Fruit fly (Drosophila melanogaster) whole organism, embryonic: ENCODE measurements around the gene CG43093.
A peak's percentile ranks its signal among the peaks of the same experiment; 100 is the strongest.

ENCODE experiments used
- Bgb ChIP-seq: fragments of 200-800 bp; sonication (Bioruptor generic); IDR thresholded peaks from 2 replicates; pipeline ENCODE4 v1.3.6; 2022; ENCODE audit warnings: missing biosample characterization, missing genetic modification characterization; ENCODE audit not compliant: partially characterized antibody
- Bteb2 ChIP-seq: fragments of 200-800 bp; sonication (Bioruptor generic); optimal IDR thresholded peaks from 2 replicates; lab custom pipeline; 2016; ENCODE audit warnings: missing biosample characterization, missing genetic modification characterization
- CG10543 ChIP-seq: fragments of 200-800 bp; sonication (Bioruptor generic); optimal IDR thresholded peaks from 3 replicates; lab custom pipeline; 2017; ENCODE audit warnings: missing biosample characterization, mild to moderate bottlenecking, missing genetic modification characterization, moderate library complexity
- CG10979 ChIP-seq: fragments of 200-800 bp; sonication (Bioruptor generic); optimal IDR thresholded peaks from 2 replicates; lab custom pipeline; 2018; ENCODE audit warnings: missing biosample characterization, mild to moderate bottlenecking, missing genetic modification characterization, moderate library complexity
- CG12744 ChIP-seq: fragments of 200-800 bp; sonication (Bioruptor generic); optimal IDR thresholded peaks from 2 replicates; lab custom pipeline; 2016; ENCODE audit warnings: missing biosample characterization, missing genetic modification characterization
- CG14710 ChIP-seq: fragments of 200-800 bp; sonication (Bioruptor generic); optimal IDR thresholded peaks from 3 replicates; lab custom pipeline; 2019; ENCODE audit warnings: missing biosample characterization, mild to moderate bottlenecking, missing genetic modification characterization, moderate library complexity
- CG17361 ChIP-seq: fragments of 200-800 bp; sonication (Bioruptor generic); IDR thresholded peaks from 3 replicates; pipeline ENCODE4 v1.3.6; 2022; ENCODE audit warnings: missing biosample characterization, missing genetic modification characterization
- CG2129 ChIP-seq: fragments of 200-800 bp; sonication (Bioruptor generic); IDR thresholded peaks from 2 replicates; pipeline ENCODE4 v1.3.6; 2022; ENCODE audit warnings: missing biosample characterization, missing genetic modification characterization; ENCODE audit not compliant: partially characterized antibody
- CG2678 ChIP-seq: fragments of 200-800 bp; sonication (Bioruptor generic); optimal IDR thresholded peaks from 3 replicates; lab custom pipeline; 2019; ENCODE audit warnings: missing biosample characterization, mild to moderate bottlenecking, missing genetic modification characterization, moderate library complexity
- CG2712 ChIP-seq: fragments of 200-800 bp; optimal IDR thresholded peaks from 3 replicates; lab custom pipeline; 2019; ENCODE audit warnings: missing biosample characterization, mild to moderate bottlenecking, missing genetic modification characterization, moderate library complexity
- CG32532 ChIP-seq: fragments of 200-800 bp; sonication (Bioruptor generic); IDR thresholded peaks from 2 replicates; pipeline ENCODE4 v1.3.6; 2022; ENCODE audit warnings: missing biosample characterization, missing genetic modification characterization
- CG3281 ChIP-seq: fragments of 200-800 bp; sonication (Bioruptor generic); optimal IDR thresholded peaks from 3 replicates; lab custom pipeline; 2017; ENCODE audit warnings: missing biosample characterization, mild to moderate bottlenecking, missing genetic modification characterization
- CG34376 ChIP-seq: fragments of 200-800 bp; sonication (Bioruptor generic); optimal IDR thresholded peaks from 2 replicates; lab custom pipeline; 2018; ENCODE audit warnings: missing biosample characterization, mild to moderate bottlenecking, missing genetic modification characterization
- CG7963 ChIP-seq: fragments of 200-800 bp; sonication (Bioruptor generic); IDR thresholded peaks from 3 replicates; pipeline ENCODE4 v1.3.6; 2022; ENCODE audit warnings: missing biosample characterization, missing genetic modification characterization; ENCODE audit not compliant: partially characterized antibody
- CG8290 ChIP-seq, 3 experiments: fragments of 200-800 bp; sonication (Bioruptor generic); optimal IDR thresholded peaks; 2 replicates each; lab custom pipeline; 2016 to 2019; ENCODE audit warnings: missing biosample characterization in 3 of 3, missing genetic modification characterization in 3 of 3, mild to moderate bottlenecking in 2 of 3, moderate library complexity in 1 of 3
- CG8478 ChIP-seq: fragments of >200 bp; optimal IDR thresholded peaks from 2 replicates; lab custom pipeline; 2018
- CG9932 ChIP-seq: fragments of 200-800 bp; sonication (Bioruptor generic); IDR thresholded peaks from 2 replicates; pipeline ENCODE4 v1.3.6; 2022; ENCODE audit warnings: missing biosample characterization, missing genetic modification characterization
- CHES-1-like ChIP-seq: fragments of 200-800 bp; sonication (Bioruptor generic); optimal IDR thresholded peaks from 2 replicates; lab custom pipeline; 2016; ENCODE audit warnings: missing biosample characterization, missing genetic modification characterization
- Eip74EF ChIP-seq, 2 experiments: fragments of 200-800 bp in 1 of 2; fragments of >200 bp in 1 of 2; sonication (Bioruptor generic) in 1 of 2; optimal IDR thresholded peaks; 2 replicates each; lab custom pipeline; 2017 to 2019; ENCODE audit warnings: missing biosample characterization in 2 of 2, missing genetic modification characterization in 2 of 2, mild to moderate bottlenecking in 1 of 2, moderate library complexity in 1 of 2
- HLH4C ChIP-seq: fragments of 200-800 bp; sonication (Bioruptor generic); IDR thresholded peaks from 3 replicates; pipeline ENCODE4 v1.3.6; 2022; ENCODE audit warnings: missing biosample characterization, missing genetic modification characterization; ENCODE audit not compliant: partially characterized antibody
- Kr ChIP-seq: fragments of 200-800 bp; sonication (Bioruptor generic); optimal IDR thresholded peaks from 2 replicates; lab custom pipeline; 2017; ENCODE audit warnings: missing biosample characterization, mild to moderate bottlenecking, missing genetic modification characterization
- NC2α ChIP-seq: fragments of 200-800 bp; sonication (Bioruptor generic); optimal IDR thresholded peaks from 2 replicates; lab custom pipeline; 2016; ENCODE audit warnings: missing biosample characterization, missing genetic modification characterization
- Opbp ChIP-seq: fragments of 200-800 bp; sonication (Bioruptor generic); IDR thresholded peaks from 3 replicates; pipeline ENCODE4 v1.3.6; 2022; ENCODE audit warnings: missing biosample characterization, missing genetic modification characterization; ENCODE audit not compliant: partially characterized antibody
- Pdp1 ChIP-seq, 2 experiments: fragments of 200-800 bp; sonication (Bioruptor generic); optimal IDR thresholded peaks; 3 replicates each; lab custom pipeline; 2016; ENCODE audit warnings: missing biosample characterization in 2 of 2, missing genetic modification characterization in 2 of 2, mild to moderate bottlenecking in 1 of 2, moderate library complexity in 1 of 2
- Scr ChIP-seq: fragments of 200-800 bp; sonication (Bioruptor generic); IDR thresholded peaks from 2 replicates; pipeline ENCODE4 v1.3.6; 2022; ENCODE audit warnings: missing biosample characterization, missing genetic modification characterization; ENCODE audit not compliant: partially characterized antibody
- Sry-δ ChIP-seq: fragments of 200-800 bp; sonication (Bioruptor generic); optimal IDR thresholded peaks from 2 replicates; lab custom pipeline; 2016; ENCODE audit warnings: missing biosample characterization, missing genetic modification characterization
- Trl ChIP-seq, 3 experiments: fragments of >200 bp in 2 of 3; fragments of 200-800 bp in 1 of 3; sonication (Bioruptor generic) in 1 of 3; optimal IDR thresholded peaks; 2 replicates in 1 of 3; 3 replicates in 2 of 3; lab custom pipeline; 2016 to 2017; ENCODE audit warnings: missing biosample characterization in 1 of 3, missing genetic modification characterization in 1 of 3
- Usf ChIP-seq: fragments of 200-800 bp; sonication (Bioruptor generic); optimal IDR thresholded peaks from 2 replicates; lab custom pipeline; 2017; ENCODE audit warnings: missing genotype, missing biosample characterization, missing genetic modification characterization
- ab ChIP-seq: fragments of 200-800 bp; sonication (Bioruptor generic); optimal IDR thresholded peaks from 2 replicates; lab custom pipeline; 2016; ENCODE audit warnings: missing biosample characterization, missing genetic modification characterization
- amos ChIP-seq: fragments of 200-800 bp; sonication (Bioruptor generic); IDR thresholded peaks from 2 replicates; pipeline ENCODE4 v1.3.6; 2022; ENCODE audit warnings: missing biosample characterization, missing genetic modification characterization; ENCODE audit not compliant: partially characterized antibody
- ash1 ChIP-seq: fragments of 200-800 bp; sonication (Bioruptor generic); optimal IDR thresholded peaks from 2 replicates; lab custom pipeline; 2018; ENCODE audit warnings: missing biosample characterization, mild to moderate bottlenecking, missing genetic modification characterization
- bowl ChIP-seq: fragments of 200-800 bp; sonication (Bioruptor generic); IDR thresholded peaks from 2 replicates; pipeline ENCODE4 v1.3.6; 2022; ENCODE audit warnings: missing biosample characterization, missing genetic modification characterization
- br ChIP-seq: fragments of >200 bp; optimal IDR thresholded peaks from 2 replicates; lab custom pipeline; 2017
- dpn ChIP-seq, 2 experiments: fragments of 200-800 bp; sonication (Bioruptor generic); optimal IDR thresholded peaks; 3 replicates each; lab custom pipeline; 2016; ENCODE audit warnings: missing biosample characterization in 2 of 2, missing genetic modification characterization in 2 of 2
- fd3F ChIP-seq: fragments of 200-800 bp; sonication (Bioruptor generic); optimal IDR thresholded peaks from 2 replicates; lab custom pipeline; 2018; ENCODE audit warnings: missing biosample characterization, mild to moderate bottlenecking, missing genetic modification characterization, moderate library complexity
- fd64A ChIP-seq: fragments of 200-800 bp; sonication (Bioruptor generic); optimal IDR thresholded peaks from 3 replicates; lab custom pipeline; 2018; ENCODE audit warnings: missing biosample characterization, mild to moderate bottlenecking, missing genetic modification characterization
- gce ChIP-seq: fragments of 200-800 bp; sonication (Bioruptor generic); IDR thresholded peaks from 3 replicates; pipeline ENCODE4 v1.3.6; 2022; ENCODE audit warnings: missing biosample characterization, missing genetic modification characterization
- gro ChIP-seq: fragments of 200-800 bp; sonication (Bioruptor generic); optimal IDR thresholded peaks from 2 replicates; lab custom pipeline; 2016; ENCODE audit warnings: missing biosample characterization, missing genetic modification characterization
- hbn ChIP-seq: fragments of 200-800 bp; sonication (Bioruptor generic); IDR thresholded peaks from 2 replicates; pipeline ENCODE4 v1.3.6; 2022; ENCODE audit warnings: missing biosample characterization, missing genetic modification characterization; ENCODE audit not compliant: partially characterized antibody
- hkb ChIP-seq, 2 experiments: fragments of 200-800 bp in 1 of 2; fragments of >200 bp in 1 of 2; sonication (Bioruptor generic) in 1 of 2; IDR thresholded peaks in 1 of 2; optimal IDR thresholded peaks in 1 of 2; 2 replicates each; pipeline versions ENCODE4 v1.3.6 to Lab custom; 2017 to 2022; ENCODE audit warnings: missing biosample characterization in 1 of 2, missing genetic modification characterization in 1 of 2
- insv ChIP-seq, 2 experiments: fragments of 200-800 bp; sonication (Bioruptor generic); optimal IDR thresholded peaks; 3 replicates each; lab custom pipeline; 2016 to 2018; ENCODE audit warnings: missing biosample characterization in 2 of 2, missing genetic modification characterization in 2 of 2
- knrl ChIP-seq: fragments of 200-800 bp; sonication (Bioruptor generic); IDR thresholded peaks from 3 replicates; pipeline ENCODE4 v1.3.6; 2022; ENCODE audit warnings: missing biosample characterization, missing genetic modification characterization; ENCODE audit not compliant: partially characterized antibody
- lab ChIP-seq: fragments of 200-800 bp; sonication (Bioruptor generic); optimal IDR thresholded peaks from 3 replicates; lab custom pipeline; 2017; ENCODE audit warnings: missing biosample characterization, missing genetic modification characterization, mild to moderate bottlenecking, moderate library complexity, missing genetic modification reagents
- nmo ChIP-seq: fragments of 200-800 bp; sonication (Bioruptor generic); optimal IDR thresholded peaks from 2 replicates; lab custom pipeline; 2018; ENCODE audit warnings: missing biosample characterization, mild to moderate bottlenecking, missing genetic modification characterization, moderate library complexity
- pfk ChIP-seq: fragments of 200-800 bp; sonication (Bioruptor generic); optimal IDR thresholded peaks from 2 replicates; lab custom pipeline; 2018; ENCODE audit warnings: missing biosample characterization, mild to moderate bottlenecking, missing genetic modification characterization, moderate library complexity
- pum ChIP-seq: fragments of 200-800 bp; sonication (Bioruptor generic); optimal IDR thresholded peaks from 2 replicates; lab custom pipeline; 2016; ENCODE audit warnings: missing biosample characterization, missing genetic modification characterization
- zf30C ChIP-seq: fragments of 200-800 bp; sonication (Bioruptor generic); optimal IDR thresholded peaks from 3 replicates; lab custom pipeline; 2018; ENCODE audit warnings: missing biosample characterization, mild to moderate bottlenecking, missing genetic modification characterization

CG43093 gene

dm6 chr3R:22726771-22727455 lies 43.2 kb downstream of the CG43093 start, which contains the start of gene CG45049 (continued):
- TF ChIP-seq CG17361 (GFP tag; lab: Robert Waterston, UW) (peak; percentile 31; the same call in 1 of the 3 replicates), CG10543 (GFP tag; lab: Kevin White, UChicago) (peak; percentile 23), bowl (GFP tag; lab: Robert Waterston, UW) (no peak), amos (GFP tag; lab: Robert Waterston, UW) (peak; percentile 96), lab (peak; percentile 33), knrl (GFP tag; lab: Robert Waterston, UW) (peak; percentile 91), CG2712 (peak; percentile 8), gce (no peak), CG12744 (GFP tag; lab: Kevin White, UChicago) (no peak), CG2678 (tag; lab: Kevin White, UChicago) (no peak), hkb (optimal IDR thresholded peaks at IDR 0.05; lab: Kevin White, UChicago) (no peak), hkb (GFP tag; IDR thresholded peaks at IDR 0.05; lab: Robert Waterston, UW) (no peak), CG3281 (GFP tag; lab: Kevin White, UChicago) (peak; percentile 27), Bgb (GFP tag; lab: Robert Waterston, UW) (peak; percentile 92), HLH4C (GFP tag; lab: Robert Waterston, UW) (peak; percentile 87), Opbp (GFP tag; lab: Robert Waterston, UW) (peak; percentile 94), zf30C (GFP tag; lab: Kevin White, UChicago) (no peak), pfk (GFP tag; lab: Kevin White, UChicago) (no peak), Sry-δ (GFP tag; lab: Kevin White, UChicago) (peak; percentile 89), Eip74EF (GFP tag; optimal IDR thresholded peaks at IDR 0.05; lab: Kevin White, UChicago) (no peak), pum (no peak), insv (GFP tag; optimal IDR thresholded peaks at IDR 0.05; lab: Kevin White, UChicago) (no peak), Usf (GFP tag; lab: Kevin White, UChicago) (no peak), CHES-1-like (GFP tag; lab: Kevin White, UChicago) (no peak), dpn (GFP tag; optimal IDR thresholded peaks at IDR 0.05; lab: Kevin White, UChicago) (peak in 1 of 2 experiments; percentile 31), br (lab: Kevin White, UChicago) (no peak), CG34376 (peak; percentile 42), CG32532 (GFP tag; lab: Robert Waterston, UW) (no peak), hbn (GFP tag; lab: Robert Waterston, UW) (peak; percentile 75), Scr (GFP tag; lab: Robert Waterston, UW) (peak; percentile 92), NC2α (no peak), CG8290 (GFP tag; optimal IDR thresholded peaks at IDR 0.05; lab: Kevin White, UChicago) (no peak), CG8290 (tag; optimal IDR thresholded peaks at IDR 0.05; lab: Kevin White, UChicago) (peak in 1 of 2 experiments; percentile 5), CG2129 (GFP tag; lab: Robert Waterston, UW) (peak; percentile 67), CG9932 (GFP tag; lab: Robert Waterston, UW) (peak; percentile 65), CG7963 (GFP tag; lab: Robert Waterston, UW) (peak; percentile 93), ash1 (no peak), Kr (no peak), CG14710 (tag; lab: Kevin White, UChicago) (peak; percentile 0), fd3F (GFP tag; lab: Kevin White, UChicago) (no peak), Bteb2 (GFP tag; lab: Kevin White, UChicago) (no peak), Trl (optimal IDR thresholded peaks at IDR 0.05; lab: Kevin White, UChicago) (peak in 1 of 2 experiments; percentile 69), Trl (GFP tag; optimal IDR thresholded peaks at IDR 0.05; lab: Kevin White, UChicago) (no peak), ab (GFP tag; lab: Kevin White, UChicago) (no peak), gro (GFP tag; lab: Kevin White, UChicago) (no peak), nmo (GFP tag; lab: Kevin White, UChicago) (peak; percentile 25), fd64A (GFP tag; lab: Kevin White, UChicago) (no peak), CG10979 (tag; lab: Kevin White, UChicago) (no peak), CG8478 (lab: Kevin White, UChicago) (no peak), Pdp1 (GFP tag; optimal IDR thresholded peaks at IDR 0.05; lab: Kevin White, UChicago) (peak in 1 of 2 experiments; percentile 12)
